Fruit fly (Drosophila melanogaster) whole organism, prepupa: ENCODE measurements around the gene Vps52.

ENCODE experiments used
- CG10669 ChIP-seq: fragments of 200-800 bp; sonication (Bioruptor generic); optimal IDR thresholded peaks from 3 replicates; lab custom pipeline; 2018; ENCODE audit warnings: missing biosample characterization, mild to moderate bottlenecking, missing genetic modification characterization, moderate library complexity
- CG11294 ChIP-seq: fragments of 200-800 bp; sonication (Bioruptor generic); IDR thresholded peaks from 2 replicates; pipeline ENCODE4 v1.3.6; 2022; ENCODE audit warnings: missing biosample characterization, missing genetic modification characterization
- CG11902 ChIP-seq: fragments of 200-800 bp; sonication (Bioruptor generic); optimal IDR thresholded peaks from 3 replicates; lab custom pipeline; 2016; ENCODE audit warnings: missing biosample characterization, missing genetic modification characterization
- CG15336 ChIP-seq: fragments of 200-800 bp; sonication (Bioruptor generic); IDR thresholded peaks from 2 replicates; pipeline ENCODE4 v1.3.6; 2022; ENCODE audit warnings: missing biosample characterization, missing genetic modification characterization
- CG1621 ChIP-seq: fragments of 200-800 bp; sonication (Bioruptor generic); optimal IDR thresholded peaks from 3 replicates; lab custom pipeline; 2018; ENCODE audit warnings: missing biosample characterization, mild to moderate bottlenecking, missing genetic modification characterization
- CG16779 ChIP-seq: fragments of 200-800 bp; sonication (Bioruptor generic); optimal IDR thresholded peaks from 3 replicates; lab custom pipeline; 2017; ENCODE audit warnings: missing biosample characterization, mild to moderate bottlenecking, missing genetic modification characterization
- CG3032 ChIP-seq: fragments of 200-800 bp; optimal IDR thresholded peaks from 2 replicates; lab custom pipeline; 2019; ENCODE audit warnings: missing biosample characterization, mild to moderate bottlenecking, missing genetic modification characterization, moderate library complexity
- CG34406 ChIP-seq: fragments of 200-800 bp; sonication (Bioruptor generic); optimal IDR thresholded peaks from 3 replicates; lab custom pipeline; 2016; ENCODE audit warnings: missing biosample characterization, missing genetic modification characterization
- CG4318 ChIP-seq: fragments of 200-800 bp; sonication (Bioruptor generic); optimal IDR thresholded peaks from 3 replicates; lab custom pipeline; 2017; ENCODE audit warnings: missing biosample characterization, mild to moderate bottlenecking, missing genetic modification characterization
- CG6163 ChIP-seq: fragments of 200-800 bp; sonication (Bioruptor generic); IDR thresholded peaks from 3 replicates; pipeline ENCODE4 v1.3.6; 2022; ENCODE audit warnings: missing biosample characterization, missing genetic modification characterization
- CG6276 ChIP-seq: fragments of 200-800 bp; sonication (Bioruptor generic); optimal IDR thresholded peaks from 2 replicates; lab custom pipeline; 2017; ENCODE audit warnings: missing biosample characterization, mild to moderate bottlenecking, missing genetic modification characterization
- CG6792 ChIP-seq: fragments of 200-800 bp; sonication (Bioruptor generic); optimal IDR thresholded peaks from 3 replicates; lab custom pipeline; 2016; ENCODE audit warnings: missing biosample characterization, missing genetic modification characterization
- CG6808 ChIP-seq: fragments of 200-800 bp; sonication (Bioruptor generic); optimal IDR thresholded peaks from 3 replicates; lab custom pipeline; 2017; ENCODE audit warnings: missing biosample characterization, missing genetic modification characterization, mild to moderate bottlenecking, moderate library complexity, missing genetic modification reagents
- CG6854 ChIP-seq: fragments of 200-800 bp; sonication (Bioruptor generic); optimal IDR thresholded peaks from 2 replicates; lab custom pipeline; 2017; ENCODE audit warnings: missing biosample characterization, mild to moderate bottlenecking, missing genetic modification characterization
- CG7368 ChIP-seq: fragments of 200-800 bp; sonication (Bioruptor generic); optimal IDR thresholded peaks from 3 replicates; lab custom pipeline; 2016; ENCODE audit warnings: missing biosample characterization, missing genetic modification characterization
- CG8319 ChIP-seq: fragments of 200-800 bp; sonication (Bioruptor generic); optimal IDR thresholded peaks from 3 replicates; lab custom pipeline; 2016; ENCODE audit warnings: missing biosample characterization, missing genetic modification characterization
- CG8632 ChIP-seq: fragments of 200-800 bp; sonication (Bioruptor generic); optimal IDR thresholded peaks from 3 replicates; lab custom pipeline; 2016; ENCODE audit warnings: missing biosample characterization, missing genetic modification characterization
- CG9139 ChIP-seq: fragments of 200-800 bp; sonication (Bioruptor generic); optimal IDR thresholded peaks from 3 replicates; lab custom pipeline; 2017; ENCODE audit warnings: missing biosample characterization, mild to moderate bottlenecking, missing genetic modification characterization
- Eip75B ChIP-seq: fragments of 200-800 bp; sonication (Bioruptor generic); optimal IDR thresholded peaks from 3 replicates; lab custom pipeline; 2016; ENCODE audit warnings: missing biosample characterization, missing genetic modification characterization
- Eip93F ChIP-seq: fragments of 200-800 bp; sonication (Bioruptor generic); optimal IDR thresholded peaks from 2 replicates; lab custom pipeline; 2016; ENCODE audit warnings: missing biosample characterization, mild to moderate bottlenecking, missing genetic modification characterization
- Ets21C ChIP-seq: fragments of 200-800 bp; sonication (Bioruptor generic); optimal IDR thresholded peaks from 3 replicates; lab custom pipeline; 2016; ENCODE audit warnings: missing biosample characterization, missing genetic modification characterization
- Ets96B ChIP-seq: fragments of 200-800 bp; optimal IDR thresholded peaks from 2 replicates; lab custom pipeline; 2019; ENCODE audit warnings: missing biosample characterization, mild to moderate bottlenecking, missing genetic modification characterization, moderate library complexity
- Gug ChIP-seq: fragments of 200-800 bp; sonication (Bioruptor generic); IDR thresholded peaks from 2 replicates; pipeline ENCODE4 v1.3.6; 2022; ENCODE audit warnings: missing biosample characterization, missing genetic modification characterization
- Hr38 ChIP-seq: sonication (Bioruptor generic); optimal IDR thresholded peaks from 2 replicates; lab custom pipeline; 2016; ENCODE audit warnings: missing biosample characterization, missing genetic modification characterization
- Hr39 ChIP-seq: fragments of 200-800 bp; sonication (Bioruptor generic); optimal IDR thresholded peaks from 2 replicates; lab custom pipeline; 2016; ENCODE audit warnings: missing biosample characterization, missing genetic modification characterization
- Hr4 ChIP-seq: fragments of 200-800 bp; sonication (Bioruptor generic); optimal IDR thresholded peaks from 3 replicates; lab custom pipeline; 2016; ENCODE audit warnings: missing biosample characterization, missing genetic modification characterization
- Lpt ChIP-seq: fragments of 200-800 bp; sonication (Bioruptor generic); optimal IDR thresholded peaks from 3 replicates; lab custom pipeline; 2016; ENCODE audit warnings: missing biosample characterization, missing genetic modification characterization
- OdsH ChIP-seq: fragments of 200-800 bp; sonication (Bioruptor generic); optimal IDR thresholded peaks from 3 replicates; lab custom pipeline; 2016; ENCODE audit warnings: missing biosample characterization, missing genetic modification characterization
- Smox ChIP-seq: fragments of 200-800 bp; sonication (Bioruptor generic); optimal IDR thresholded peaks from 3 replicates; lab custom pipeline; 2016; ENCODE audit warnings: missing biosample characterization, missing genetic modification characterization
- Sox14 ChIP-seq: fragments of 200-800 bp; sonication (Bioruptor generic); optimal IDR thresholded peaks from 3 replicates; lab custom pipeline; 2016; ENCODE audit warnings: missing biosample characterization, missing genetic modification characterization
- cyc ChIP-seq: fragments of 200-800 bp; sonication (Bioruptor generic); optimal IDR thresholded peaks from 3 replicates; lab custom pipeline; 2016; ENCODE audit warnings: missing biosample characterization, missing genetic modification characterization
- dac ChIP-seq: fragments of 200-800 bp; sonication (Bioruptor generic); optimal IDR thresholded peaks from 2 replicates; lab custom pipeline; 2017; ENCODE audit warnings: missing biosample characterization, mild to moderate bottlenecking, missing genetic modification characterization
- eg ChIP-seq: fragments of 200-800 bp; sonication (Bioruptor generic); IDR thresholded peaks from 3 replicates; pipeline ENCODE4 v1.3.6; 2022; ENCODE audit warnings: missing biosample characterization, missing genetic modification characterization
- lz ChIP-seq: fragments of 200-800 bp; sonication (Bioruptor generic); optimal IDR thresholded peaks from 3 replicates; lab custom pipeline; 2016; ENCODE audit warnings: missing biosample characterization, missing genetic modification characterization
- svp ChIP-seq: fragments of 200-800 bp; sonication (Bioruptor generic); peaks from one replicate; lab custom pipeline; 2016; ENCODE audit warnings: missing biosample characterization, missing genetic modification characterization
- topi ChIP-seq: fragments of 200-800 bp; sonication (Bioruptor generic); optimal IDR thresholded peaks from 3 replicates; lab custom pipeline; 2016; ENCODE audit warnings: missing biosample characterization, missing genetic modification characterization

The Vps52 gene

DNA sequence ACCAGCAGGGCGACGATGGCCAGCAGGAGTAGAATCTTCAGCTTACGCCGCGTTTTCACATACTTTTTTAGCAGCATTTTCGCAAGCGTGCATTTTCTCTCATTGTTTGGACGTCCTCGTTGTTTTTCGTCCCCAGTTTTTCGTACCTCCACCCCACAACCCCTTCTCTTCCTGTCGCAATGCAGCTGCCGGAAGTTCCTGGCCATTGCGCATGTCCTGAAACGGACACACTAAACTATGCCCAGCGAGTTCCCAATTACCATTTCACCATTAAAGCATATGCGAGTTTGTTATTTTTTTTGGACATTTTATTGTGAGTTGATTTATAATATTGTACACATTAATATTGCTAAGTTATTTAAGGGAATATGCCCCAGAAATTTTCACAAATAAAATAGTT, 15.3 kb upstream of the Vps52 start, which contains the start of gene CG14015:
CG14015 (minus strand) TSS at position 163 of the 400 bp plus-strand sequence.
- TF ChIP-seq CG6854 (GFP tag; lab: Kevin White, UChicago) (no peak), CG6792 (GFP tag; lab: Kevin White, UChicago) (no peak), CG6163 (GFP tag; lab: Robert Waterston, UW) (no peak), CG8319 (GFP tag; lab: Kevin White, UChicago) (no peak), Hr4 (GFP tag; lab: Kevin White, UChicago) (no peak), Eip75B (GFP tag; lab: Kevin White, UChicago) (no peak), CG11294 (GFP tag; lab: Robert Waterston, UW) (no peak), Ets21C (no peak), CG11902 (GFP tag; lab: Kevin White, UChicago) (no peak), Smox (no peak), CG6276 (GFP tag; lab: Kevin White, UChicago) (no peak), Ets96B (tag; lab: Kevin White, UChicago) (no peak), CG8632 (GFP tag; lab: Kevin White, UChicago) (no peak), CG9139 (no peak), lz (GFP tag; lab: Kevin White, UChicago) (no peak)
- TF ChIP-seq, all 60 proteins: peak for 0

DNA sequence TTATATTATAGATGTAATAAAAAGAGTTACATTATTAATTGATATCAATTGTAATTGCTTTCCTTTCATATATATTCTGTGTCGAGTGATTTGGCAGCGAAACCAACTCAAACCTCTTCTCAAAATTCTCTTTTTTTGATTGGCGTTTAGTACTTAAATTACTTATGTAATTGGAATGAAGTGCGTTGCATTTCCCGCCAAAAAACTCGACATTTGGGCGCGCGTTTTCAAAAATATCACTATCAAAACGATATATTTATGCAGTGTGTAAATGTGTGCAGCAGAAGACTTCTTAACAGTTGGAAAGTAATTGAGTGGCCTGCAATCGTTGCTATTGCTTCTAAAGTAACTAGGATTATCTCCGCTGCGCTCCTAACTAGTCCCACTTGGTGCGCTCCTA, 13.4 kb upstream of the Vps52 start:
- TF ChIP-seq CG34406 (GFP tag; lab: Kevin White, UChicago) (no peak), CG8319 (GFP tag; lab: Kevin White, UChicago) (no peak), Hr38 (GFP tag; lab: Kevin White, UChicago) (no peak), CG6808 (no peak), eg (GFP tag; lab: Robert Waterston, UW) (no peak), CG6792 (GFP tag; lab: Kevin White, UChicago) (no peak), CG7368 (GFP tag; lab: Kevin White, UChicago) (no peak), dac (GFP tag; lab: Kevin White, UChicago) (no peak), Gug (GFP tag; lab: Robert Waterston, UW) (no peak), CG15336 (no peak), Eip93F (no peak), OdsH (no peak), topi (GFP tag; lab: Kevin White, UChicago) (no peak), Eip75B (GFP tag; lab: Kevin White, UChicago) (no peak), Hr39 (GFP tag; lab: Kevin White, UChicago) (no peak), Sox14 (no peak)

DNA sequence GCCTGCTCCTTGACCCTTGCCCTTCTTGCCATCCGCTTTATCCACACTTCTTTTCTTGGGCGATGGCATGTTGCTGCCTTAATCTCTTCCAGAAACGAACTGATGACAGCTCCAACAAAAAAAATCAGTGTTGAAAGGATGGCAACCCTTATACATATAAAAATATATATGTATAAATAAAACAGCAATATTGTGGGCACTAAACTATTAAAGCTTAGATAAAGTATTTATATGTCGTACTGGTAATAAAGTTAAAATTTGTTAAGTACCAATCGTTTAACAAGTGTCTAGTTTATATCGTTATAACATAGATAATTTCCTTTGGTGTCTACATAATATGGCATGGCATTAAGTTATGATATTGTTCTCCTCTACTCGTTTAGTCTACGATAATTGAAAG, 13.0 kb upstream of the Vps52 start, which contains the start of gene tomb:
tomb (minus strand) TSS at position 101 of the 400 bp plus-strand sequence.
- TF ChIP-seq cyc (GFP tag; lab: Kevin White, UChicago), result no peak
- no peak for TF ChIP-seq Eip75B (GFP tag; lab: Kevin White, UChicago)
- no peak for TF ChIP-seq OdsH
- TF ChIP-seq CG15336, result no peak
- TF ChIP-seq CG1621 (tag; lab: Kevin White, UChicago), result no peak
- no peak for TF ChIP-seq CG16779 (tag; lab: Kevin White, UChicago)
- TF ChIP-seq CG34406 (GFP tag; lab: Kevin White, UChicago), result no peak
- TF ChIP-seq CG4318 (GFP tag; lab: Kevin White, UChicago), result no peak
- TF ChIP-seq CG3032 (tag; lab: Kevin White, UChicago), result no peak
- TF ChIP-seq CG6854 (GFP tag; lab: Kevin White, UChicago), result no peak
- TF ChIP-seq CG10669 (GFP tag; lab: Kevin White, UChicago), result no peak
- no peak for TF ChIP-seq Lpt (GFP tag; lab: Kevin White, UChicago)
- TF ChIP-seq eg (GFP tag; lab: Robert Waterston, UW), result no peak
- no peak for TF ChIP-seq lz (GFP tag; lab: Kevin White, UChicago)
- no peak for TF ChIP-seq svp (GFP tag; lab: Kevin White, UChicago)

DNA sequence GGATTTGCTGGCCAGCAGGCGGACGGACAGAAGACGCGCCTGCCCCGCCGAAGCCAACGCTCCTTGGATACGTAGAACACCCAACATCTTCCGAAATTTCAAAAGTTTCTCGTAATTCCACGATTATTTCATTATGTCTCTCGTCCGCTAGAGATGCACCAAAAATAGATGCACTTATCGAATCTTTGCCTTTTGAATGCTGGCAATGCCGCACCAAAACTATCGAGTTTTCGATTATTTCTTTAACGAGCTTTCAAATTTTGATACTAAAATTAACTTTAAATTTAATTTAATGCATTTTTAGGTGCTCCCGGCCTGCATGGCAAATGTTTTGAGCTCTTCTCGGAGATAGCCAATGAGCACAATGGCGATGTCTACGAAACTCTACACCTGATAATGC, 8.4 kb upstream of the Vps52 start, which contains the start of gene Coq6:
Coq6 (minus strand) TSS at position 163 of the 400 bp plus-strand sequence.
- TF ChIP-seq CG7368 (GFP tag; lab: Kevin White, UChicago) (no peak), CG6163 (GFP tag; lab: Robert Waterston, UW) (0 out of 3 replicates have a peak, but pooled peaks have one; percentile 26), CG4318 (GFP tag; lab: Kevin White, UChicago) (no peak)
